Fruit fly (Drosophila melanogaster) whole organism, pupa: Measurements from ENCODE around the gene Cngl.

Experiments
- CG12605 ChIP-seq: fragments of 200-800 bp; sonication (Bioruptor generic); IDR thresholded peaks from 2 replicates; pipeline ENCODE4 v1.3.6; 2022; ENCODE audit warnings: missing biosample characterization, missing genetic modification characterization
- CG14655 ChIP-seq: fragments of 200-800 bp; sonication (Bioruptor generic); optimal IDR thresholded peaks from 3 replicates; lab custom pipeline; 2017; ENCODE audit warnings: mild to moderate bottlenecking, missing biosample characterization, missing genetic modification reagents, missing genetic modification characterization
- CG15710 ChIP-seq: fragments of 200-800 bp; sonication (Bioruptor generic); optimal IDR thresholded peaks from 2 replicates; lab custom pipeline; 2018; ENCODE audit warnings: missing biosample characterization, mild to moderate bottlenecking, missing genetic modification characterization, moderate library complexity
- CG4496 ChIP-seq: fragments of 200-800 bp; sonication (Bioruptor generic); IDR thresholded peaks from 3 replicates; pipeline ENCODE4 v1.3.6; 2022; ENCODE audit warnings: missing biosample characterization, missing genetic modification characterization
- CG8301 ChIP-seq: fragments of 200-800 bp; sonication (Bioruptor generic); optimal IDR thresholded peaks from 2 replicates; lab custom pipeline; 2018; ENCODE audit warnings: missing biosample characterization, mild to moderate bottlenecking, missing genetic modification characterization
- EcR ChIP-seq: fragments of 200-800 bp; sonication (Bioruptor generic); optimal IDR thresholded peaks from 3 replicates; lab custom pipeline; 2019; ENCODE audit warnings: missing biosample characterization, missing genetic modification characterization, mild to moderate bottlenecking, moderate library complexity, missing genetic modification reagents
- Pif1A ChIP-seq: fragments of 200-800 bp; sonication (Bioruptor generic); optimal IDR thresholded peaks from 3 replicates; lab custom pipeline; 2016; ENCODE audit warnings: missing biosample characterization, missing genetic modification characterization
- Pif1B ChIP-seq: fragments of 200-800 bp; sonication (Bioruptor generic); optimal IDR thresholded peaks from 3 replicates; lab custom pipeline; 2016; ENCODE audit warnings: missing biosample characterization, missing genetic modification characterization
- Snoo ChIP-seq: fragments of 200-800 bp; sonication (Bioruptor generic); optimal IDR thresholded peaks from 3 replicates; lab custom pipeline; 2017; ENCODE audit warnings: missing biosample characterization, mild to moderate bottlenecking, missing genetic modification characterization, inconsistent platforms
- fd96Ca ChIP-seq: fragments of 200-800 bp; sonication (Bioruptor generic); IDR thresholded peaks from 3 replicates; pipeline ENCODE4 v1.3.6; 2022; ENCODE audit warnings: missing biosample characterization, missing genetic modification characterization
- gl ChIP-seq: fragments of 200-800 bp; sonication (Bioruptor generic); optimal IDR thresholded peaks from 2 replicates; lab custom pipeline; 2018; ENCODE audit warnings: missing biosample characterization, mild to moderate bottlenecking, missing genetic modification characterization
- rn ChIP-seq: fragments of 200-800 bp; sonication (Bioruptor generic); IDR thresholded peaks from 2 replicates; pipeline ENCODE4 v1.3.6; 2022; ENCODE audit warnings: missing biosample characterization, missing genetic modification characterization

DNA sequence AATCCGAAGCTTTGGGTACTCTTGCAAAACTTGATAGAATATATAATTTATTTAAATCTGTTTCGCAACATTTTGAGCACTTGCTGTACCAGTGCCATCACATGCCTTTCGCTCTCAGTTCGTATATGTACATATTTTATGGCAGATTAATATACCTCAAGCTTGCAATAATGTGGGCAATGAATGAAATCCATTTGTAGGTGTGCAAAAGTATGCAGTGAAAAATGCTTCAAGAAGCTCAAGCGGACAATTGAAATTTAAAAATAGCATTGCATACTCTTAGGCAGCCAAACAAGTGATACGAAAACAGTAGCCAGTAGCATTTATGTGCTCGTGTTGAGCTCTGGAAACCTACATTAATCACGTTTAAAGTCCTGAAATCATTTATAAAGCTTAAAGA, 39.2 kb downstream of the Cngl start:
- no peak for TF ChIP-seq CG15710
- TF ChIP-seq CG4496 (GFP tag; lab: Robert Waterston, UW): no peak
- no peak for TF ChIP-seq Pif1B
- no peak for TF ChIP-seq CG12605 (GFP tag; lab: Robert Waterston, UW)
- no peak for TF ChIP-seq EcR (GFP tag; lab: Kevin White, UChicago)
- TF ChIP-seq CG14655: no peak
- no peak for TF ChIP-seq fd96Ca
- TF ChIP-seq CG8301 (tag; lab: Kevin White, UChicago): no peak
- TF ChIP-seq Pif1A: no peak
- TF ChIP-seq gl (tag; lab: Kevin White, UChicago): no peak
- TF ChIP-seq Snoo (tag; lab: Kevin White, UChicago): no peak
- TF ChIP-seq rn: no peak
